Fruit fly (Drosophila melanogaster) Kc167 (cell line): ENCODE data around the gene P58IPK.

Source experiments
- Myc ChIP-seq: fragments of >200 bp; optimal IDR thresholded peaks from 2 replicates; lab custom pipeline; 2017; ENCODE audit warnings: missing external identifiers
- Sin3A ChIP-seq: fragments of >200 bp; optimal IDR thresholded peaks from 2 replicates; lab custom pipeline; 2018; ENCODE audit warnings: missing external identifiers
- h ChIP-seq: fragments of >200 bp; optimal IDR thresholded peaks from 3 replicates; lab custom pipeline; 2018; ENCODE audit warnings: missing external identifiers
- insv ChIP-seq: fragments of >200 bp; optimal IDR thresholded peaks from 3 replicates; lab custom pipeline; 2018; ENCODE audit warnings: missing external identifiers
- psq ChIP-seq: fragments of >200 bp; optimal IDR thresholded peaks from 2 replicates; lab custom pipeline; 2017; ENCODE audit warnings: missing external identifiers
- ttk ChIP-seq: sonication (Bioruptor generic); optimal IDR thresholded peaks from 2 replicates; lab custom pipeline; 2017; ENCODE audit warnings: missing external identifiers

P58IPK gene

dm6 chr3R:9603022-9603942 is 16.5 kb downstream of the P58IPK start:
- TF ChIP-seq ttk (lab: Kevin White, UChicago) (no peak), insv (no peak), Sin3A (lab: Kevin White, UChicago) (no peak), psq (lab: Kevin White, UChicago) (no peak), Myc (lab: Kevin White, UChicago) (no peak), h (lab: Kevin White, UChicago) (no peak)

DNA sequence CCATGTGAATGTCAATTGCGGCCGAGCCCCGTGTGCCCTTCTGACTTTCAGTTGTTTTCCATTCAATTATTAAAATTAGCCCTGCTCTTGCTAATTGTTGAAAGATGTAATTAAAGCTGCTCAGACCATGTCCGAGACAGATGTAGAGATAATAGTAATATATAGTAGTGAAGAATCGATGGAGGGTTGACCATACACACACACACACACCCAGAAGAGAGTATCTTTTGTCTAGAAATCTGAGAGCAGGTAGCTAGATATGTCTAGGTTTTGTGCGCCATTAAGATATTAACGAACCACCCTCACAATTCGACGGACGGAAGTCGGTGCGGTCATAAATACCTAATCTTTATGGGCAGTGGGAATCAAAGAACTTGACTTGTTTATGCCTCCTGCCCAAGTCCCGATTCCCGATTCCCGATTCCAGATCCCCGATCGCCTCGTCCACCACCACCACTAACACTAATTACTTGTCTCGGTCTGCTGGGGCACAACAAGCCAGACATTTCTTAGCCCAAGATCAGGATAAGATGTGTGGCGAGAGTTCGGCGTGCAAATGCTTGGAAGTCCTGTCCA is 17.8 kb downstream of the P58IPK start:
- TF ChIP-seq Myc (lab: Kevin White, UChicago), result no peak
- no peak for TF ChIP-seq insv
- TF ChIP-seq h (lab: Kevin White, UChicago), result no peak
- no peak for TF ChIP-seq ttk (lab: Kevin White, UChicago)
- TF ChIP-seq psq (lab: Kevin White, UChicago), result no peak
- TF ChIP-seq Sin3A (lab: Kevin White, UChicago), result no peak

- TF ChIP-seq psq (lab: Kevin White, UChicago), result no peak
- TF ChIP-seq ttk (lab: Kevin White, UChicago), result no peak
- TF ChIP-seq Myc (lab: Kevin White, UChicago), result no peak
- TF ChIP-seq h (lab: Kevin White, UChicago), result no peak
- no peak for TF ChIP-seq insv
- TF ChIP-seq Sin3A (lab: Kevin White, UChicago), result no peak
These were observed 18.3 kb downstream of the P58IPK start for dm6 chr3R:9605084-9605483.

DNA sequence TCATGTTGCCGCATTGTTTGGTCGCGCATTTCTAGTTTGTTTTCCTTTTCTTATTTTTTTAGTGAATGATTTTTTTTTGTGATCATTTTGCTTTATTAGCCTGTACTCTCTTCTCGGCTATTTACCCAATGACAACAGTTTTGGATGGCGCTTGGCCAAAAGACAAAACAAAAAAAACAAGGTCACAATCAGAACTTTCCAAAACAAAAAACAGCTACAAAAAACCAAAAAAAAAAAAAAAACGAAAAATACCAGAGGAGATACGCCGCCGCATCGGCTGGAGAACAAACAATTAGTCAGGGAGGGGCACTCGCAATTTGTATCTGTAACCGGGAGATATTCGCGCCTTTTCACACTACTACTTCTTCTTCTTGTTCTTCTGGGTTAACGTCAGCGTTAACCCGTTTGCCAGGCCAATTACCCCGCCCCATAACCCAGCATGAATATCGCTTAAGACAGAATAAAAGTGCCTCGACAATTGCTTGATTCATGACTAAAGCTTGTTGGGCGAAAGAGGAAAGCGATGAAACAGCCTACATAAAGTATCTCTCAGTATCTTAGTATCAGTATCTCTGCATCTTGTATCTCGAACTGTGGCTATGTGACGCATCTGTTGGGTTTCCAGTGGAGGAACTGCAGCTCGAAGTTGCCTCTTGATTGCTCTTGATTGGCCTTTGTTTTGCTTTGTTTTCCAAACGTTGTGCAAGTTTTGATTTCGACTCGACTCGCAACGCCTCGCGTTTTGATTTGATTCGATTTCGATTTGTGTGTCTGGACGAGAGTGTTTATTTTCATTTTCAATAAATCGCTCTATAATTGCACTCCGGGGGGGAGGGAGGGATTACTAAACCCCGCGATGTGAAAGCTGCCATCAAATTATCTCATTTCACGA is 20.4 kb downstream of the P58IPK start:
- TF ChIP-seq psq (lab: Kevin White, UChicago) (no peak), h (lab: Kevin White, UChicago) (no peak), Myc (lab: Kevin White, UChicago) (no peak), ttk (lab: Kevin White, UChicago) (no peak), insv (no peak), Sin3A (lab: Kevin White, UChicago) (no peak)

DNA sequence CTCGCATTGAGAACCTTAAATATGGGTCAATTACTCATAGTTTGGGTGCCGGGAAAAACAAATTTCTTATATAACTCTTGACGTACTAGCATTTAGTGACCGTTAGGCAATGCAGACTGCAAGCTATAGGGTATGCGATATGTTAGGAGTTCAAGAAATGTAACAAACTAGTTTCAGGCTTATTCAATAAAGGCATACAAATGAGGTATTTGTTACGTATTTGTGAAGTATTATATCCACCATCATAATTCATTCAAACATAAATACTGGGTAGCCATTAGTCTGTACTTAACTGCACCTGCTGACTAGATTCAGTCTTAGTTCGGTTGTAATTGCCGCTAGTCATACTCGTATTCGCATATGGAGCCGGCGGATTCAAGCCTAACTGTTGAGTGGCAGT is 21.5 kb downstream of the P58IPK start:
- TF ChIP-seq h (lab: Kevin White, UChicago) (no peak), Myc (lab: Kevin White, UChicago) (no peak), Sin3A (lab: Kevin White, UChicago) (no peak), psq (lab: Kevin White, UChicago) (no peak), ttk (lab: Kevin White, UChicago) (no peak), insv (no peak)

- no peak for TF ChIP-seq Myc (lab: Kevin White, UChicago)
- TF ChIP-seq h (lab: Kevin White, UChicago), result no peak
- no peak for TF ChIP-seq insv
- no peak for TF ChIP-seq ttk (lab: Kevin White, UChicago)
- no peak for TF ChIP-seq Sin3A (lab: Kevin White, UChicago)
- no peak for TF ChIP-seq psq (lab: Kevin White, UChicago)
These were observed 25.5 kb downstream of the P58IPK start for dm6 chr3R:9612217-9612616.

DNA sequence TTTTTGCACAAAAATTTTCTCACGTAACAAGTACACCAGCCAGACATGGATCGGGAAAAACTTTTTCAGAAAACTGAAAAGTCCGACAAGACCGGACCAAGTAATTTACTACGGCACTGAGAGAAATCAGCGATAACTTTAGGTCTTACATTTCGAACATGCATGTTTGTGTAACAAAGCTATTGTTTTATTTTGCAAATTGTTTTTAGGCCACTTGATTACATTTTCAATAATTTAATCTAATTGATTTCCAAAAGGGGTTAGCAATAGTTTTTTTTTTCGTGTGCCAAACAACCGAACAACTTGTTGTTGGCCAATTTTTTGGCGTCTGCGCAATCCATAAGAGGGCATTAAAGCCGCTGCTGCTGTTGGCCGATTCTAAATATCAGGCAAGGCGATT is 26.4 kb downstream of the P58IPK start:
- TF ChIP-seq h (lab: Kevin White, UChicago), result no peak
- no peak for TF ChIP-seq ttk (lab: Kevin White, UChicago)
- TF ChIP-seq insv, result no peak
- TF ChIP-seq Sin3A (lab: Kevin White, UChicago), result no peak
- no peak for TF ChIP-seq psq (lab: Kevin White, UChicago)
- no peak for TF ChIP-seq Myc (lab: Kevin White, UChicago)

- TF ChIP-seq Sin3A (lab: Kevin White, UChicago) (no peak), psq (lab: Kevin White, UChicago) (no peak), Myc (lab: Kevin White, UChicago) (no peak), h (lab: Kevin White, UChicago) (no peak), insv (no peak), ttk (lab: Kevin White, UChicago) (no peak)
These were observed 31.6 kb downstream of the P58IPK start for dm6 chr3R:9618331-9618730.

- no peak for TF ChIP-seq Myc (lab: Kevin White, UChicago)
- TF ChIP-seq ttk (lab: Kevin White, UChicago), result no peak
- TF ChIP-seq h (lab: Kevin White, UChicago), result no peak
- no peak for TF ChIP-seq Sin3A (lab: Kevin White, UChicago)
- TF ChIP-seq psq (lab: Kevin White, UChicago), result no peak
These were observed 33.5 kb downstream of the P58IPK start for dm6 chr3R:9620278-9620677.

DNA sequence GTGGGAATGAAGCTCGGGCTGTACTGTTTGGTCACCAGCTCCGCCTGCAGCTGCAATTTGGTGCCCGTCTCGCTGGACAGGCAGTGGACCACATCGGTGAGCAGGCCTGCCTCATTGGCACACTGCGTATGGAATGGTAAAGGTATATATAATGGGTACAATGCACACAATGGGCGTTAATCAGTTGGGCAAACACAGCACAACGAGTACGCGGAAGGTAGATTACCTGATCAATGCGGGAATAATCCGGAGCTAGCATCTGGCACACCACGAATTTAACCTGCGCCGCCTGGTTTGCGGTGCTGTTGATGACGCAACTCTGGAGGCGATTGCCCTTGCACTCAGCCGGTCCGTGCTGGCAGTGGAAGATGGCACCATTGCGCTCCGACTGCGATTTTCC is 38.7 kb downstream of the P58IPK start:
- no peak for TF ChIP-seq ttk (lab: Kevin White, UChicago)
- TF ChIP-seq Myc (lab: Kevin White, UChicago), result no peak
- TF ChIP-seq h (lab: Kevin White, UChicago), result no peak
- no peak for TF ChIP-seq psq (lab: Kevin White, UChicago)
- no peak for TF ChIP-seq Sin3A (lab: Kevin White, UChicago)
- TF ChIP-seq insv, result no peak

- no peak for TF ChIP-seq Myc (lab: Kevin White, UChicago)
- TF ChIP-seq ttk (lab: Kevin White, UChicago), result no peak
- TF ChIP-seq psq (lab: Kevin White, UChicago), result no peak
- no peak for TF ChIP-seq insv
- TF ChIP-seq h (lab: Kevin White, UChicago), result no peak
- no peak for TF ChIP-seq Sin3A (lab: Kevin White, UChicago)
These were observed 39.5 kb downstream of the P58IPK start for dm6 chr3R:9626266-9626665.
